Worm (Caenorhabditis elegans): ENCODE data around the gene hcp-3.
A peak's percentile ranks its signal among the peaks of the same experiment; 100 is the strongest.

The hcp-3 gene

ce11 chrIII:9637016-9637415, 20.7 kb upstream of the hcp-3 start, which contains the start of gene gei-13:
Gene gei-13, minus strand, starts transcription at chrIII:9637116.
- TF ChIP-seq snpc-4 (tag; optimal IDR thresholded peaks at IDR 0.05) = no peak
- TF ChIP-seq nhr-77 (tag; optimal IDR thresholded peaks at IDR 0.05) = no peak
- TF ChIP-seq mxl-3 (GFP tag; optimal IDR thresholded peaks at IDR 0.05) = no peak
- no peak for TF ChIP-seq aly-2 (tag; optimal IDR thresholded peaks at IDR 0.05)
- TF ChIP-seq Y75B8A.6 (GFP tag; IDR thresholded peaks at IDR 0.05) = no peak
- no peak for TF ChIP-seq T26A8.4 (GFP tag; IDR thresholded peaks at IDR 0.05)

ce11 chrIII:9631117-9631655, 14.9 kb upstream of the hcp-3 start, which contains the start of gene ubc-7:
Gene ubc-7, minus strand, starts transcription at chrIII:9631167.
- TF ChIP-seq unc-130 (GFP tag; optimal IDR thresholded peaks at IDR 0.05) (peak; percentile 50), snpc-4 (tag; optimal IDR thresholded peaks at IDR 0.05) (no peak), daf-8 (GFP tag; IDR thresholded peaks at IDR 0.05) (no peak), daf-16 (GFP tag; optimal IDR thresholded peaks at IDR 0.05) (no peak), daf-16 (tag; optimal IDR thresholded peaks at IDR 0.05) (peak; percentile 62), dpl-1 (GFP tag; optimal IDR thresholded peaks at IDR 0.05) (peak; percentile 98), lin-13 (GFP tag; optimal IDR thresholded peaks at IDR 0.05) (peak; percentile 64), mdt-29 (GFP tag; IDR thresholded peaks at IDR 0.05) (no peak), ceh-44 (GFP tag; IDR thresholded peaks at IDR 0.05) (no peak), fos-1 (tag; optimal IDR thresholded peaks at IDR 0.05) (no peak), hif-1 (tag; optimal IDR thresholded peaks at IDR 0.05) (peak in 1 of 2 experiments; percentile 52), skn-1 (tag; optimal IDR thresholded peaks at IDR 0.05) (no peak), php-3 (GFP tag; IDR thresholded peaks at IDR 0.05) (no peak), sdz-12 (GFP tag; optimal IDR thresholded peaks at IDR 0.05) (no peak), lin-29 (GFP tag; IDR thresholded peaks at IDR 0.05) (no peak), ceh-82 (tag; optimal IDR thresholded peaks at IDR 0.05) (no peak), R02D3.7 (tag; optimal IDR thresholded peaks at IDR 0.05) (no peak), hmg-1.1 (GFP tag; IDR thresholded peaks at IDR 0.05) (peak; percentile 66; the same call in 1 of the 2 replicates), zip-2 (tag; optimal IDR thresholded peaks at IDR 0.05) (no peak), fkh-10 (GFP tag; optimal IDR thresholded peaks at IDR 0.05) (no peak), zip-11 (GFP tag; IDR thresholded peaks at IDR 0.05) (no peak), madf-5 (GFP tag; IDR thresholded peaks at IDR 0.05) (no peak), F37D6.2 (tag; optimal IDR thresholded peaks at IDR 0.05) (no peak), zfp-2 (tag; optimal IDR thresholded peaks at IDR 0.05) (no peak), dve-1 (tag; optimal IDR thresholded peaks at IDR 0.05; ENCODE audit: insufficient read depth) (peak; percentile 76), Y5F2A.4 (GFP tag; optimal IDR thresholded peaks at IDR 0.05) (no peak), nhr-42 (GFP tag; IDR thresholded peaks at IDR 0.05) (no peak), lim-7 (GFP tag; IDR thresholded peaks at IDR 0.05) (no peak), Y48G9A.11 (GFP tag; IDR thresholded peaks at IDR 0.05) (no peak), lsy-2 (tag; optimal IDR thresholded peaks at IDR 0.05) (peak in 1 of 2 experiments; percentile 92), lin-15B (tag; optimal IDR thresholded peaks at IDR 0.05) (no peak), nhr-111 (GFP tag; optimal IDR thresholded peaks at IDR 0.05) (no peak), Y105C5A.15 (GFP tag; IDR thresholded peaks at IDR 0.05) (no peak), cey-2 (tag; optimal IDR thresholded peaks at IDR 0.05; ENCODE audit: borderline replicate concordance, insufficient read depth) (no peak), pqm-1 (tag; optimal IDR thresholded peaks at IDR 0.05) (no peak), zfp-3 (GFP tag; conservative IDR thresholded peaks at IDR 0.05) (no peak), lin-39 (tag; optimal IDR thresholded peaks at IDR 0.05) (no peak), arid-1 (GFP tag; conservative IDR thresholded peaks at IDR 0.05) (no peak), ceh-62 (tag; optimal IDR thresholded peaks at IDR 0.05) (no peak), lin-38 (GFP tag; IDR thresholded peaks at IDR 0.05) (peak; percentile 80), aha-1 (tag) (peak; percentile 92), ces-1 (GFP tag; optimal IDR thresholded peaks at IDR 0.05) (no peak), jun-1 (tag; optimal IDR thresholded peaks at IDR 0.05) (no peak), unc-62 (GFP tag; optimal IDR thresholded peaks at IDR 0.05 in 1 of 2) (no peak), unc-62 (tag; optimal IDR thresholded peaks at IDR 0.05) (no peak), rbr-2 (tag; optimal IDR thresholded peaks at IDR 0.05) (peak; percentile 52)
